Worm (Caenorhabditis elegans) whole organism, L2 larva: ENCODE data around the gene fbxb-45.

Experiments
- ama-1 ChIP-seq: fragments of 150-350 bp; optimal IDR thresholded peaks from 2 replicates; lab custom pipeline; 2018; ENCODE audit warnings: inconsistent platforms
- ceh-82 ChIP-seq: fragments of 150-350 bp; optimal IDR thresholded peaks from 2 replicates; lab custom pipeline; 2014; ENCODE audit warnings: missing biosample characterization, missing genetic modification characterization
- elt-1 ChIP-seq: fragments of 150-350 bp; optimal IDR thresholded peaks from 2 replicates; lab custom pipeline; 2014; ENCODE audit warnings: missing biosample characterization, missing genetic modification characterization
- fos-1 ChIP-seq: fragments of 150-350 bp; optimal IDR thresholded peaks from 2 replicates; lab custom pipeline; 2014; ENCODE audit warnings: missing biosample characterization, missing genetic modification characterization
- nhr-129 ChIP-seq: fragments of 150-350 bp; optimal IDR thresholded peaks from 2 replicates; lab custom pipeline; 2014; ENCODE audit warnings: missing biosample characterization, missing genetic modification characterization
- skn-1 ChIP-seq: sonication (generic microtip); optimal IDR thresholded peaks from 2 replicates; lab custom pipeline; 2017; ENCODE audit warnings: missing biosample characterization, missing genetic modification characterization
- unc-39 ChIP-seq: fragments of 150-350 bp; optimal IDR thresholded peaks from 2 replicates; lab custom pipeline; 2014; ENCODE audit warnings: missing biosample characterization, missing genetic modification characterization
- ztf-4 ChIP-seq: fragments of 150-350 bp; optimal IDR thresholded peaks from 2 replicates; lab custom pipeline; 2014; ENCODE audit warnings: missing biosample characterization, missing genetic modification characterization

DNA sequence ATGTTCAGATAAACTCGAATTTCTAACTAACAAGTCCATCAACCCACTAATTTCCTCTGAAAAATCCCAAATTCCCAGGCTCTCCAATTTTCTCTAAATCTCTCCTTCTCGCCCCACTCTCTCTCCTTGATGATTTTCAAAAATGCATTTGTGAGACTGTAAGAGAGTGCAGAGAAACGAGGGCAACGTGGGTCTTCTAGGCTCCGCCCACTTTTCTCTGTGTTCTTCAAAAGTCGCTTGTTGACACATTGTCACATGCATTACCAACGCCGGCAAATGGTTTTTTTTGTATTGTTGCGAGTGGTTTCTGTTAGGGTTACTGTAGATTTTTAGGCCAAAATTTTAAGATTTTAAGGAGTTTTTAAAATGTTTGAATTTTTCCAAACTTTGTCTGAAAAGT, 42.6 kb upstream of the fbxb-45 start:
- TF ChIP-seq fos-1 (tag; lab: Kevin White, UChicago), result no peak
- no peak for TF ChIP-seq ztf-4 (tag; lab: Kevin White, UChicago)
- no peak for TF ChIP-seq ceh-82 (tag; lab: Kevin White, UChicago)
- TF ChIP-seq skn-1 (tag; lab: Kevin White, UChicago), result no peak
- no peak for TF ChIP-seq elt-1 (tag; lab: Kevin White, UChicago)
- TF ChIP-seq nhr-129, result no peak
- no peak for TF ChIP-seq ama-1 (lab: Kevin White, UChicago)
- TF ChIP-seq unc-39, result no peak
